Fruit fly (Drosophila melanogaster) whole organism, embryonic: ENCODE measurements around the gene CG5096.

Experiments
- Bteb2 ChIP-seq: fragments of 200-800 bp; sonication (Bioruptor generic); optimal IDR thresholded peaks from 2 replicates; lab custom pipeline; 2016; ENCODE audit warnings: missing biosample characterization, missing genetic modification characterization
- CG10431 ChIP-seq: fragments of 200-800 bp; sonication (Bioruptor generic); optimal IDR thresholded peaks from 3 replicates; lab custom pipeline; 2018; ENCODE audit warnings: missing biosample characterization, mild to moderate bottlenecking, missing genetic modification characterization
- CG10654 ChIP-seq: fragments of 200-800 bp; sonication (Bioruptor generic); optimal IDR thresholded peaks from 2 replicates; lab custom pipeline; 2016; ENCODE audit warnings: missing biosample characterization, missing genetic modification characterization
- CG10979 ChIP-seq: fragments of 200-800 bp; sonication (Bioruptor generic); optimal IDR thresholded peaks from 2 replicates; lab custom pipeline; 2018; ENCODE audit warnings: missing biosample characterization, mild to moderate bottlenecking, missing genetic modification characterization, moderate library complexity
- CG11085 ChIP-seq: fragments of 200-800 bp; sonication (Bioruptor generic); IDR thresholded peaks from 2 replicates; pipeline ENCODE4 v1.3.6; 2022; ENCODE audit warnings: missing biosample characterization, missing genetic modification characterization
- CG11723 ChIP-seq: fragments of 200-800 bp; sonication (Bioruptor generic); optimal IDR thresholded peaks from 2 replicates; lab custom pipeline; 2017; ENCODE audit warnings: missing biosample characterization, mild to moderate bottlenecking, missing genetic modification characterization
- CG14014 ChIP-seq: fragments of 200-800 bp; sonication (Bioruptor generic); IDR thresholded peaks from 2 replicates; pipeline ENCODE4 v1.3.6; 2022; ENCODE audit warnings: missing biosample characterization, missing genetic modification characterization
- CG15696 ChIP-seq: fragments of 200-800 bp; sonication (Bioruptor generic); optimal IDR thresholded peaks from 2 replicates; lab custom pipeline; 2019; ENCODE audit warnings: missing biosample characterization, mild to moderate bottlenecking, missing genetic modification characterization, moderate library complexity
- CG1603 ChIP-seq: fragments of 200-800 bp; sonication (Bioruptor generic); optimal IDR thresholded peaks from 2 replicates; lab custom pipeline; 2019; ENCODE audit warnings: missing biosample characterization, mild to moderate bottlenecking, missing genetic modification characterization, moderate library complexity
- CG17328 ChIP-seq: fragments of 200-800 bp; sonication (Bioruptor generic); IDR thresholded peaks from 2 replicates; pipeline ENCODE4 v1.3.6; 2022; ENCODE audit warnings: missing biosample characterization, missing genetic modification characterization
- CG18599 ChIP-seq: fragments of 200-800 bp; sonication (Bioruptor generic); optimal IDR thresholded peaks from 3 replicates; lab custom pipeline; 2017; ENCODE audit warnings: missing biosample characterization, missing genetic modification characterization, mild to moderate bottlenecking, moderate library complexity, missing genetic modification reagents
- CG2116 ChIP-seq: fragments of 200-800 bp; sonication (Bioruptor generic); optimal IDR thresholded peaks from 3 replicates; lab custom pipeline; 2018; ENCODE audit warnings: missing biosample characterization, mild to moderate bottlenecking, missing genetic modification characterization
- CG2875 ChIP-seq: fragments of 200-800 bp; sonication (Bioruptor generic); optimal IDR thresholded peaks from 2 replicates; lab custom pipeline; 2017; ENCODE audit warnings: missing biosample characterization, mild to moderate bottlenecking, missing genetic modification characterization, missing genetic modification reagents
- CG30403 ChIP-seq: fragments of 200-800 bp; sonication (Bioruptor generic); optimal IDR thresholded peaks from 3 replicates; lab custom pipeline; 2016; ENCODE audit warnings: missing biosample characterization, missing genetic modification characterization
- CG3838 ChIP-seq: fragments of 200-800 bp; sonication (Bioruptor generic); optimal IDR thresholded peaks from 3 replicates; lab custom pipeline; 2016; ENCODE audit warnings: missing biosample characterization, missing genetic modification characterization
- CG42726 ChIP-seq: fragments of 200-800 bp; sonication (Bioruptor generic); IDR thresholded peaks from 2 replicates; pipeline ENCODE4 v1.3.6; 2022; ENCODE audit warnings: missing biosample characterization, missing genetic modification characterization; ENCODE audit not compliant: partially characterized antibody
- CG4282 ChIP-seq: fragments of 200-800 bp; sonication (Bioruptor generic); optimal IDR thresholded peaks from 2 replicates; lab custom pipeline; 2016; ENCODE audit warnings: missing biosample characterization, missing genetic modification characterization
- CG4617 ChIP-seq: fragments of 200-800 bp; sonication (Bioruptor generic); optimal IDR thresholded peaks from 3 replicates; lab custom pipeline; 2016; ENCODE audit warnings: missing biosample characterization, missing genetic modification characterization, borderline replicate concordance
- CG5245 ChIP-seq: fragments of 200-800 bp; sonication (Bioruptor generic); optimal IDR thresholded peaks from 3 replicates; lab custom pipeline; 2016; ENCODE audit warnings: missing biosample characterization, missing genetic modification characterization
- CG6813 ChIP-seq: fragments of 200-800 bp; sonication (Bioruptor generic); optimal IDR thresholded peaks from 2 replicates; lab custom pipeline; 2017; ENCODE audit warnings: missing biosample characterization, missing genetic modification characterization, mild to moderate bottlenecking, moderate library complexity, missing genetic modification reagents
- CG8924 ChIP-seq: fragments of 200-800 bp; optimal IDR thresholded peaks from 3 replicates; lab custom pipeline; 2019; ENCODE audit warnings: missing biosample characterization, mild to moderate bottlenecking, missing genetic modification characterization, moderate library complexity
- CG9817 ChIP-seq: fragments of 200-800 bp; sonication (Bioruptor generic); optimal IDR thresholded peaks from 2 replicates; lab custom pipeline; 2018; ENCODE audit warnings: missing biosample characterization, mild to moderate bottlenecking, missing genetic modification characterization, moderate library complexity
- CkIIα-i1 ChIP-seq: fragments of 200-800 bp; sonication (Bioruptor generic); IDR thresholded peaks from 2 replicates; pipeline ENCODE4 v1.3.6; 2022; ENCODE audit warnings: missing biosample characterization, missing genetic modification characterization
- Fer3 ChIP-seq: fragments of 200-800 bp; sonication (Bioruptor generic); optimal IDR thresholded peaks from 2 replicates; lab custom pipeline; 2018; ENCODE audit warnings: missing biosample characterization, mild to moderate bottlenecking, missing genetic modification characterization, moderate library complexity
- Hr39 ChIP-seq: fragments of >200 bp; optimal IDR thresholded peaks from 2 replicates; lab custom pipeline; 2017
- NC2α ChIP-seq: fragments of 200-800 bp; sonication (Bioruptor generic); optimal IDR thresholded peaks from 2 replicates; lab custom pipeline; 2016; ENCODE audit warnings: missing biosample characterization, missing genetic modification characterization
- Neu2 ChIP-seq: fragments of 200-800 bp; sonication (Bioruptor generic); optimal IDR thresholded peaks from 3 replicates; lab custom pipeline; 2016; ENCODE audit warnings: missing biosample characterization, missing genetic modification characterization, borderline replicate concordance
- Oaz ChIP-seq: fragments of 200-800 bp; sonication (Bioruptor generic); IDR thresholded peaks from 2 replicates; pipeline ENCODE4 v1.3.6; 2022; ENCODE audit warnings: missing biosample characterization, missing genetic modification characterization
- Poxn ChIP-seq: fragments of 200-800 bp; sonication (Bioruptor generic); IDR thresholded peaks from 2 replicates; pipeline ENCODE4 v1.3.6; 2022; ENCODE audit warnings: missing biosample characterization, missing genetic modification characterization
- Rfx ChIP-seq: fragments of 200-800 bp; sonication (Bioruptor generic); IDR thresholded peaks from 2 replicates; pipeline ENCODE4 v1.3.6; 2022; ENCODE audit warnings: missing biosample characterization, missing genetic modification characterization
- Spps ChIP-seq: fragments of 200-800 bp; sonication (Bioruptor generic); optimal IDR thresholded peaks from 2 replicates; lab custom pipeline; 2018; ENCODE audit warnings: missing biosample characterization, mild to moderate bottlenecking, missing genetic modification characterization
- Stat92E ChIP-seq, 3 experiments: fragments of >200 bp in 2 of 3; fragments of 200-800 bp in 1 of 3; sonication (Bioruptor generic) in 1 of 3; optimal IDR thresholded peaks; 2 replicates each; lab custom pipeline; 2017 to 2019; ENCODE audit warnings: missing biosample characterization in 3 of 3, missing genetic modification characterization in 3 of 3, mild to moderate bottlenecking in 1 of 3, moderate library complexity in 1 of 3
- Usf ChIP-seq: fragments of 200-800 bp; sonication (Bioruptor generic); optimal IDR thresholded peaks from 2 replicates; lab custom pipeline; 2017; ENCODE audit warnings: missing genotype, missing biosample characterization, missing genetic modification characterization
- Vsx1 ChIP-seq: fragments of 200-800 bp; sonication (Bioruptor generic); optimal IDR thresholded peaks from 2 replicates; lab custom pipeline; 2017; ENCODE audit warnings: missing biosample characterization, mild to moderate bottlenecking, missing genetic modification characterization, missing genetic modification reagents
- aop ChIP-seq: fragments of 200-800 bp; sonication (Bioruptor generic); IDR thresholded peaks from 2 replicates; pipeline ENCODE4 v1.3.6; 2022; ENCODE audit warnings: missing biosample characterization, missing genetic modification characterization
- crc ChIP-seq: fragments of 200-800 bp; sonication (Bioruptor generic); optimal IDR thresholded peaks from 2 replicates; lab custom pipeline; 2016; ENCODE audit warnings: missing biosample characterization, missing genetic modification characterization
- dmrt99B ChIP-seq: fragments of 200-800 bp; sonication (Bioruptor generic); optimal IDR thresholded peaks from 2 replicates; lab custom pipeline; 2018; ENCODE audit warnings: missing biosample characterization, mild to moderate bottlenecking, missing genetic modification characterization, moderate library complexity
- hbn ChIP-seq: fragments of 200-800 bp; sonication (Bioruptor generic); IDR thresholded peaks from 2 replicates; pipeline ENCODE4 v1.3.6; 2022; ENCODE audit warnings: missing biosample characterization, missing genetic modification characterization; ENCODE audit not compliant: partially characterized antibody
- her ChIP-seq: fragments of 200-800 bp; sonication (Bioruptor generic); optimal IDR thresholded peaks from 2 replicates; lab custom pipeline; 2016; ENCODE audit warnings: missing biosample characterization, missing genetic modification characterization
- lov ChIP-seq, 2 experiments: fragments of 200-800 bp in 1 of 2; fragments of >200 bp in 1 of 2; sonication (Bioruptor generic) in 1 of 2; IDR thresholded peaks in 1 of 2; optimal IDR thresholded peaks in 1 of 2; 2 replicates in 1 of 2; 3 replicates in 1 of 2; pipeline versions ENCODE4 v1.3.6 to Lab custom; 2017 to 2022; ENCODE audit warnings: missing biosample characterization in 1 of 2, missing genetic modification characterization in 1 of 2
- nau ChIP-seq: fragments of 200-800 bp; sonication (Bioruptor generic); optimal IDR thresholded peaks from 3 replicates; lab custom pipeline; 2017; ENCODE audit warnings: missing biosample characterization, mild to moderate bottlenecking, missing genetic modification characterization, missing genetic modification reagents
- pzg ChIP-seq: fragments of 200-800 bp; sonication (Bioruptor generic); optimal IDR thresholded peaks from 3 replicates; lab custom pipeline; 2018; ENCODE audit warnings: missing biosample characterization, mild to moderate bottlenecking, missing genetic modification characterization, moderate library complexity
- rib ChIP-seq: fragments of 200-800 bp; sonication (Bioruptor generic); IDR thresholded peaks from 2 replicates; pipeline ENCODE4 v1.3.6; 2022; ENCODE audit warnings: missing biosample characterization, missing genetic modification characterization
- salm ChIP-seq: fragments of 200-800 bp; sonication (Bioruptor generic); optimal IDR thresholded peaks from 2 replicates; lab custom pipeline; 2018; ENCODE audit warnings: missing biosample characterization, mild to moderate bottlenecking, missing genetic modification characterization
- slp2 ChIP-seq: fragments of 200-800 bp; sonication (Bioruptor generic); optimal IDR thresholded peaks from 2 replicates; lab custom pipeline; 2016; ENCODE audit warnings: missing biosample characterization, missing genetic modification characterization
- sug ChIP-seq: fragments of 200-800 bp; optimal IDR thresholded peaks from 2 replicates; lab custom pipeline; 2019; ENCODE audit warnings: missing biosample characterization, mild to moderate bottlenecking, missing genetic modification characterization, moderate library complexity
- tgo ChIP-seq: fragments of 200-800 bp; sonication (Bioruptor generic); IDR thresholded peaks from 3 replicates; pipeline ENCODE4 v1.3.6; 2022; ENCODE audit warnings: missing biosample characterization, missing genetic modification characterization

Gene CG5096

DNA sequence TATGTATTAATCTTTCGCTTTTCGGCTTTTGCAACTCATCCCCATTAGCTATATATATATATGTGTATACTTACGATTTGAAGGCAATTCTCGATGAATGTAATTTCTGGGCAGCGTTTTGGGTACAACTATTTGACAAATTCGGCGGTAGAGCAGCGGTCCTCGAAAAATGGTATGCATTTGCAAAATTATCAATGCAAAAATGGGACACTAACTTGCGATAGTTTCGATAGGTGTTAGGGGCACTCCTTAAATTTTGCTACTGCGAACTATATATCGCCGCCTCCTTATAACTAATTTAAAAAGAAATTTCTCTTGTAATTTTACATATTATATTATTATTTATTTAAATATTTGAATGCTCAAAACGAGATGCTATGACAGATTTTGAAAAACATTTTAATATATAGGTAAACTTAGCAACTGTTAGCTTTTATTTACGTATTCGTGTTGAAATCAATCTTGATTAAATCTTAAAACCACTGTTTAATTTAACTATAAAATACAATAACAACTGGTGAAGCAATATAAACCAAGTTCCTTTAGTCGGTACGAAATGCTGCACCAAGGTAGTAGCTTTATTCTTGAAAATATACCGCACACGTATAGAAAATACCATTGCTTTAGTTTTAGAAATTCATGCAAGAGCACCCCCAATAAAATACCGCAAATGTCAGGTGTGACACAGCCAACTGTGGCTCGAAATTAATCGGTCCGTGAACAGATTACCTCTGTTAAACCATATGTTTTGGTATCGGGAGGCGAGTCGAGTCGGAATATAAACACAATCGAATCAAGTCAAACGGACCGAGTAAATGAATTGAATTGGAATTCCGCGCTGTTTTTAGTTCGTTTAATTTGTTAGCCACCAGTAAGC lies 31.4 kb downstream of the CG5096 start, which contains the start of the genes CG5355 and Klp31E (continued):
- peak; percentile 72 for TF ChIP-seq CG10979 (tag; lab: Kevin White, UChicago)
- no peak for TF ChIP-seq NC2α (GFP tag; lab: Kevin White, UChicago)
- peak; percentile 78 for TF ChIP-seq CG1603
- TF ChIP-seq CG2116 (GFP tag; lab: Kevin White, UChicago) = peak; percentile 81
- no peak for TF ChIP-seq Stat92E (GFP tag; optimal IDR thresholded peaks at IDR 0.05; lab: Kevin White, UChicago)
- no peak for TF ChIP-seq dmrt99B
- TF ChIP-seq CG42726 (GFP tag; lab: Robert Waterston, UW) = no peak
- no peak for TF ChIP-seq CG11085 (GFP tag; lab: Robert Waterston, UW)
- TF ChIP-seq CG9817 = peak; percentile 74
- peak; percentile 61 for TF ChIP-seq CG10654 (GFP tag; lab: Kevin White, UChicago)
- TF ChIP-seq nau = no peak
- TF ChIP-seq salm (tag; lab: Kevin White, UChicago) = peak; percentile 37
- no peak for TF ChIP-seq her (GFP tag; lab: Kevin White, UChicago)
- peak; percentile 37 for TF ChIP-seq slp2 (GFP tag; lab: Kevin White, UChicago)
- peak; percentile 76 for TF ChIP-seq CG8924 (tag; lab: Kevin White, UChicago)
- peak; percentile 87 for TF ChIP-seq Neu2 (GFP tag; lab: Kevin White, UChicago)
- 0 out of 2 replicates have a peak, but pooled peaks have one; percentile 11 for TF ChIP-seq aop
- no peak for TF ChIP-seq CG4282
- peak; percentile 49 for TF ChIP-seq Fer3 (tag; lab: Kevin White, UChicago)
- TF ChIP-seq rib (GFP tag; lab: Robert Waterston, UW) = peak; percentile 40; the same call in 1 of the 2 replicates
- no peak for TF ChIP-seq Poxn (GFP tag; lab: Robert Waterston, UW)
- TF ChIP-seq CG15696 (tag; lab: Kevin White, UChicago) = peak; percentile 70
- peak; percentile 8; the same call in 1 of the 2 replicates for TF ChIP-seq CG17328 (GFP tag; lab: Robert Waterston, UW)
- TF ChIP-seq CG3838 = no peak
- peak; percentile 49 for TF ChIP-seq CG11723 (GFP tag; lab: Kevin White, UChicago)
- TF ChIP-seq crc (GFP tag; lab: Kevin White, UChicago) = no peak
- no peak for TF ChIP-seq Hr39 (lab: Kevin White, UChicago)
- TF ChIP-seq CkIIα-i1 (GFP tag; lab: Robert Waterston, UW) = no peak
- TF ChIP-seq Bteb2 (GFP tag; lab: Kevin White, UChicago) = peak; percentile 6
- TF ChIP-seq CG10431 = peak; percentile 46
- peak; percentile 71 for TF ChIP-seq Usf (GFP tag; lab: Kevin White, UChicago)
- peak; percentile 80 for TF ChIP-seq hbn
- no peak for TF ChIP-seq CG5245 (GFP tag; lab: Kevin White, UChicago)
- peak; percentile 79 for TF ChIP-seq CG30403 (GFP tag; lab: Kevin White, UChicago)
- 0 out of 2 replicates have a peak, but pooled peaks have one; percentile 46 for TF ChIP-seq Oaz (GFP tag; lab: Robert Waterston, UW)
- TF ChIP-seq CG14014 (GFP tag; lab: Robert Waterston, UW) = no peak
- peak; percentile 61 for TF ChIP-seq pzg
- peak; percentile 53 for TF ChIP-seq Rfx
- peak; percentile 73 for TF ChIP-seq sug (tag; lab: Kevin White, UChicago)
- no peak for TF ChIP-seq Vsx1 (GFP tag; lab: Kevin White, UChicago)
- TF ChIP-seq CG6813 (GFP tag; lab: Kevin White, UChicago) = no peak
- TF ChIP-seq CG18599 = no peak
- peak; percentile 64; the same call in 2 of the 3 replicates for TF ChIP-seq tgo
- TF ChIP-seq lov (optimal IDR thresholded peaks at IDR 0.05; lab: Kevin White, UChicago) = no peak
- TF ChIP-seq lov (GFP tag; IDR thresholded peaks at IDR 0.05; lab: Robert Waterston, UW) = no peak
- TF ChIP-seq CG4617 (GFP tag; lab: Kevin White, UChicago) = peak; percentile 6
- peak; percentile 27 for TF ChIP-seq Spps (tag; lab: Kevin White, UChicago)
- peak; percentile 12 for TF ChIP-seq CG2875 (GFP tag; lab: Kevin White, UChicago)
